Fruit fly (Drosophila melanogaster) whole organism, embryonic: ENCODE results near the gene CG46059.

Experiments
- Adf1 ChIP-seq: fragments of 200-800 bp; sonication (Bioruptor generic); IDR thresholded peaks from 2 replicates; pipeline ENCODE4 v1.3.6; 2022; ENCODE audit warnings: missing biosample characterization, missing genetic modification characterization
- B-H2 ChIP-seq: fragments of 200-800 bp; sonication (Bioruptor generic); optimal IDR thresholded peaks from 2 replicates; lab custom pipeline; 2018; ENCODE audit warnings: missing biosample characterization, mild to moderate bottlenecking, missing genetic modification characterization
- CG10267 ChIP-seq: fragments of 200-800 bp; sonication (Bioruptor generic); optimal IDR thresholded peaks from 2 replicates; lab custom pipeline; 2018; ENCODE audit warnings: missing biosample characterization, mild to moderate bottlenecking, missing genetic modification characterization, moderate library complexity
- CG11695 ChIP-seq: fragments of 200-800 bp; sonication (Bioruptor generic); IDR thresholded peaks from 3 replicates; pipeline ENCODE4 v1.3.6; 2022; ENCODE audit warnings: missing biosample characterization, missing genetic modification characterization
- CG12104 ChIP-seq: fragments of 200-800 bp; sonication (Bioruptor generic); optimal IDR thresholded peaks from 3 replicates; lab custom pipeline; 2016; ENCODE audit warnings: missing biosample characterization, missing genetic modification characterization
- CG13624 ChIP-seq: fragments of 200-800 bp; sonication (Bioruptor generic); optimal IDR thresholded peaks from 2 replicates; lab custom pipeline; 2016; ENCODE audit warnings: missing biosample characterization, missing genetic modification characterization
- CG14441 ChIP-seq: fragments of 200-800 bp; sonication (Bioruptor generic); IDR thresholded peaks from 2 replicates; pipeline ENCODE4 v1.3.6; 2022; ENCODE audit warnings: missing biosample characterization, missing genetic modification characterization
- CG17568 ChIP-seq: fragments of 200-800 bp; sonication (Bioruptor generic); optimal IDR thresholded peaks from 2 replicates; lab custom pipeline; 2018; ENCODE audit warnings: missing biosample characterization, mild to moderate bottlenecking, missing genetic modification characterization, moderate library complexity
- CG17829 ChIP-seq: fragments of 200-800 bp; optimal IDR thresholded peaks from 2 replicates; lab custom pipeline; 2019; ENCODE audit warnings: missing biosample characterization, mild to moderate bottlenecking, missing genetic modification characterization, moderate library complexity
- CG18262 ChIP-seq: fragments of 200-800 bp; optimal IDR thresholded peaks from 3 replicates; lab custom pipeline; 2019; ENCODE audit warnings: missing biosample characterization, mild to moderate bottlenecking, missing genetic modification characterization, moderate library complexity
- CG3995 ChIP-seq: fragments of 200-800 bp; sonication (Bioruptor generic); optimal IDR thresholded peaks from 3 replicates; lab custom pipeline; 2016; ENCODE audit warnings: missing biosample characterization, missing genetic modification characterization
- CG42726 ChIP-seq: fragments of 200-800 bp; sonication (Bioruptor generic); IDR thresholded peaks from 2 replicates; pipeline ENCODE4 v1.3.6; 2022; ENCODE audit warnings: missing biosample characterization, missing genetic modification characterization; ENCODE audit not compliant: partially characterized antibody
- CG4617 ChIP-seq: fragments of 200-800 bp; sonication (Bioruptor generic); optimal IDR thresholded peaks from 3 replicates; lab custom pipeline; 2016; ENCODE audit warnings: missing biosample characterization, missing genetic modification characterization, borderline replicate concordance
- CG5180 ChIP-seq: fragments of 200-800 bp; sonication (Bioruptor generic); optimal IDR thresholded peaks from 3 replicates; lab custom pipeline; 2017; ENCODE audit warnings: missing biosample characterization, missing genetic modification characterization, mild to moderate bottlenecking, moderate library complexity, missing genetic modification reagents
- CG8290 ChIP-seq, 3 experiments: fragments of 200-800 bp; sonication (Bioruptor generic); optimal IDR thresholded peaks; 2 replicates each; lab custom pipeline; 2016 to 2019; ENCODE audit warnings: missing biosample characterization in 3 of 3, missing genetic modification characterization in 3 of 3, mild to moderate bottlenecking in 2 of 3, moderate library complexity in 1 of 3
- CG8478 ChIP-seq: fragments of >200 bp; optimal IDR thresholded peaks from 2 replicates; lab custom pipeline; 2018
- CG9437 ChIP-seq: fragments of 200-800 bp; sonication (Bioruptor generic); optimal IDR thresholded peaks from 2 replicates; lab custom pipeline; 2018; ENCODE audit warnings: missing biosample characterization, mild to moderate bottlenecking, missing genetic modification characterization
- CG9727 ChIP-seq: fragments of 200-800 bp; sonication (Bioruptor generic); optimal IDR thresholded peaks from 3 replicates; lab custom pipeline; 2017; ENCODE audit warnings: missing biosample characterization, mild to moderate bottlenecking, missing genetic modification characterization
- Dll ChIP-seq: fragments of 200-800 bp; sonication (Bioruptor generic); IDR thresholded peaks from 4 replicates; pipeline ENCODE4 v1.3.6; 2022; ENCODE audit warnings: missing biosample characterization, missing genetic modification characterization; ENCODE audit not compliant: partially characterized antibody
- GATAe ChIP-seq: fragments of 200-800 bp; sonication (Bioruptor generic); conservative IDR thresholded peaks from 2 replicates; pipeline ENCODE4 v1.3.6; 2022; ENCODE audit warnings: missing biosample characterization, missing genetic modification characterization
- H15 ChIP-seq: fragments of 200-800 bp; sonication (Bioruptor generic); IDR thresholded peaks from 3 replicates; pipeline ENCODE4 v1.3.6; 2022; ENCODE audit warnings: missing biosample characterization, missing genetic modification characterization
- Hr51 ChIP-seq, 2 experiments: fragments of 200-800 bp; sonication (Bioruptor generic); optimal IDR thresholded peaks; 2 replicates in 1 of 2; 3 replicates in 1 of 2; lab custom pipeline; 2016 to 2018; ENCODE audit warnings: missing biosample characterization in 2 of 2, missing genetic modification characterization in 2 of 2, mild to moderate bottlenecking in 1 of 2, moderate library complexity in 1 of 2
- Med ChIP-seq: fragments of 200-800 bp; sonication (Bioruptor generic); peaks from one replicate; lab custom pipeline; 2016; ENCODE audit warnings: missing biosample characterization, missing genetic modification characterization, mild to moderate bottlenecking, inconsistent platforms, moderate library complexity
- NK7.1 ChIP-seq: fragments of 200-800 bp; sonication (Bioruptor generic); optimal IDR thresholded peaks from 3 replicates; lab custom pipeline; 2016; ENCODE audit warnings: missing biosample characterization, missing genetic modification characterization
- Scr ChIP-seq: fragments of 200-800 bp; sonication (Bioruptor generic); IDR thresholded peaks from 2 replicates; pipeline ENCODE4 v1.3.6; 2022; ENCODE audit warnings: missing biosample characterization, missing genetic modification characterization; ENCODE audit not compliant: partially characterized antibody
- YL-1 ChIP-seq: fragments of 200-800 bp; sonication (Bioruptor generic); optimal IDR thresholded peaks from 3 replicates; lab custom pipeline; 2017; ENCODE audit warnings: missing biosample characterization, mild to moderate bottlenecking, missing genetic modification characterization
- abd-A ChIP-seq: fragments of 200-800 bp; sonication (Bioruptor generic); optimal IDR thresholded peaks from 3 replicates; lab custom pipeline; 2019; ENCODE audit warnings: missing biosample characterization, mild to moderate bottlenecking, missing genetic modification characterization, moderate library complexity
- br ChIP-seq: fragments of >200 bp; optimal IDR thresholded peaks from 2 replicates; lab custom pipeline; 2017
- cad ChIP-seq: fragments of >200 bp; optimal IDR thresholded peaks from 2 replicates; lab custom pipeline; 2017; ENCODE audit warnings: missing biosample characterization, missing genetic modification characterization
- eyg ChIP-seq: fragments of 200-800 bp; sonication (Bioruptor generic); optimal IDR thresholded peaks from 3 replicates; lab custom pipeline; 2016; ENCODE audit warnings: missing biosample characterization, missing genetic modification characterization
- lmd ChIP-seq: fragments of 200-800 bp; sonication (Bioruptor generic); IDR thresholded peaks from 2 replicates; pipeline ENCODE4 v1.3.6; 2022; ENCODE audit warnings: missing biosample characterization, missing genetic modification characterization
- lov ChIP-seq, 2 experiments: fragments of 200-800 bp in 1 of 2; fragments of >200 bp in 1 of 2; sonication (Bioruptor generic) in 1 of 2; IDR thresholded peaks in 1 of 2; optimal IDR thresholded peaks in 1 of 2; 2 replicates in 1 of 2; 3 replicates in 1 of 2; pipeline versions ENCODE4 v1.3.6 to Lab custom; 2017 to 2022; ENCODE audit warnings: missing biosample characterization in 1 of 2, missing genetic modification characterization in 1 of 2
- mld ChIP-seq: fragments of 200-800 bp; sonication (Bioruptor generic); IDR thresholded peaks from 3 replicates; pipeline ENCODE4 v1.3.6; 2022; ENCODE audit warnings: missing biosample characterization, missing genetic modification characterization; ENCODE audit not compliant: partially characterized antibody
- pros ChIP-seq: fragments of 200-800 bp; sonication (Bioruptor generic); optimal IDR thresholded peaks from 3 replicates; lab custom pipeline; 2019; ENCODE audit warnings: missing biosample characterization, mild to moderate bottlenecking, missing genetic modification characterization, moderate library complexity
- sd ChIP-seq: fragments of 200-800 bp; sonication (Bioruptor generic); optimal IDR thresholded peaks from 3 replicates; lab custom pipeline; 2018; ENCODE audit warnings: missing biosample characterization, mild to moderate bottlenecking, missing genetic modification characterization, moderate library complexity
- sens ChIP-seq: fragments of 200-800 bp; sonication (Bioruptor generic); peaks from one replicate; lab custom pipeline; 2016; ENCODE audit warnings: missing biosample characterization, missing genetic modification characterization
- sim ChIP-seq: fragments of 200-800 bp; sonication (Bioruptor generic); IDR thresholded peaks from 2 replicates; pipeline ENCODE4 v1.3.6; 2022; ENCODE audit warnings: missing biosample characterization, missing genetic modification characterization
- so ChIP-seq: fragments of 200-800 bp; sonication (Bioruptor generic); IDR thresholded peaks from 3 replicates; pipeline ENCODE4 v1.3.6; 2022; ENCODE audit warnings: missing biosample characterization, missing genetic modification characterization
- sqz ChIP-seq: fragments of 200-800 bp; sonication (Bioruptor generic); optimal IDR thresholded peaks from 3 replicates; lab custom pipeline; 2018; ENCODE audit warnings: missing biosample characterization, mild to moderate bottlenecking, missing genetic modification characterization
- stc ChIP-seq: fragments of 200-800 bp; sonication (Bioruptor generic); IDR thresholded peaks from 2 replicates; pipeline ENCODE4 v1.3.6; 2022; ENCODE audit warnings: missing biosample characterization, missing genetic modification characterization
- trem ChIP-seq: fragments of 200-800 bp; optimal IDR thresholded peaks from 3 replicates; lab custom pipeline; 2019; ENCODE audit warnings: missing biosample characterization, mild to moderate bottlenecking, missing genetic modification characterization, moderate library complexity
- vnd ChIP-seq: fragments of 200-800 bp; sonication (Bioruptor generic); IDR thresholded peaks from 3 replicates; pipeline ENCODE4 v1.3.6; 2022; ENCODE audit warnings: missing biosample characterization, missing genetic modification characterization; ENCODE audit not compliant: partially characterized antibody

CG46059 gene

dm6 chr2L:19181153-19181892 lies 2.3 kb downstream of the CG46059 start, which contains the start of gene CG17568 (continued):
- TF ChIP-seq CG3995 (GFP tag; lab: Kevin White, UChicago) (no peak), so (GFP tag; lab: Robert Waterston, UW) (no peak), CG4617 (GFP tag; lab: Kevin White, UChicago) (peak; percentile 50), lmd (GFP tag; lab: Robert Waterston, UW) (no peak), CG18262 (tag; lab: Kevin White, UChicago) (peak; percentile 14)

dm6 chr2L:19168095-19168697 lies 15.4 kb downstream of the CG46059 start:
- TF ChIP-seq Med (peak; percentile 35), sd (tag; lab: Kevin White, UChicago) (no peak), eyg (GFP tag; lab: Kevin White, UChicago) (no peak), mld (0 out of 3 replicates have a peak, but pooled peaks have one; percentile 14)
- TF ChIP-seq, all 482 proteins: peak for 2

- TF ChIP-seq pros (GFP tag; lab: Kevin White, UChicago) = peak; percentile 96
- TF ChIP-seq CG10267 (tag; lab: Kevin White, UChicago) = no peak
- TF ChIP-seq abd-A (tag; lab: Kevin White, UChicago) = peak; percentile 88
- TF ChIP-seq sens (GFP tag; lab: Kevin White, UChicago) = peak; percentile 46
- peak; percentile 8; the same call in 1 of the 2 replicates for TF ChIP-seq Adf1 (GFP tag; lab: Robert Waterston, UW)
- TF ChIP-seq Med = peak; percentile 71
- TF ChIP-seq vnd = no peak
- no peak for TF ChIP-seq GATAe (GFP tag; lab: Robert Waterston, UW)
- no peak for TF ChIP-seq lov (optimal IDR thresholded peaks at IDR 0.05; lab: Kevin White, UChicago)
- TF ChIP-seq lov (GFP tag; IDR thresholded peaks at IDR 0.05; lab: Robert Waterston, UW) = 0 out of 3 replicates have a peak, but pooled peaks have one; percentile 18
- TF ChIP-seq CG14441 (GFP tag; lab: Robert Waterston, UW) = no peak
- TF ChIP-seq sqz (GFP tag; lab: Kevin White, UChicago) = peak; percentile 39
Observed at dm6 chr2L:19167135-19167681, 16.4 kb downstream of the CG46059 start.

dm6 chr2L:19165998-19166397 lies 17.6 kb downstream of the CG46059 start:
- TF ChIP-seq H15 (GFP tag; lab: Robert Waterston, UW) (no peak), CG17568 (peak; percentile 74), CG12104 (no peak), CG42726 (GFP tag; lab: Robert Waterston, UW) (0 out of 2 replicates have a peak, but pooled peaks have one; percentile 5), NK7.1 (GFP tag; lab: Kevin White, UChicago) (no peak), CG8290 (GFP tag; optimal IDR thresholded peaks at IDR 0.05; lab: Kevin White, UChicago) (no peak), CG8290 (tag; optimal IDR thresholded peaks at IDR 0.05; lab: Kevin White, UChicago) (peak in 1 of 2 experiments; percentile 61), Hr51 (GFP tag; optimal IDR thresholded peaks at IDR 0.05; lab: Kevin White, UChicago) (no peak), stc (GFP tag; lab: Robert Waterston, UW) (no peak), CG9727 (no peak), Dll (no peak), B-H2 (GFP tag; lab: Kevin White, UChicago) (peak; percentile 24), Scr (0 out of 2 replicates have a peak, but pooled peaks have one; percentile 19), cad (GFP tag; lab: Kevin White, UChicago) (no peak), CG8478 (no peak), YL-1 (GFP tag; lab: Kevin White, UChicago) (no peak), CG5180 (GFP tag; lab: Kevin White, UChicago) (peak; percentile 68), CG9437 (GFP tag; lab: Kevin White, UChicago) (peak; percentile 5), CG17829 (tag; lab: Kevin White, UChicago) (peak; percentile 7), CG13624 (GFP tag; lab: Kevin White, UChicago) (peak; percentile 83), trem (tag; lab: Kevin White, UChicago) (peak; percentile 11), br (lab: Kevin White, UChicago) (no peak), CG11695 (GFP tag; lab: Robert Waterston, UW) (0 out of 3 replicates have a peak, but pooled peaks have one; percentile 11), sim (GFP tag; lab: Robert Waterston, UW) (no peak)
